Fruit fly (Drosophila melanogaster) whole organism: ENCODE data around the gene Pex23.

ENCODE experiments used
- pan ChIP-seq: fragments of >200 bp; optimal IDR thresholded peaks from 2 replicates; lab custom pipeline; 2017
- psq ChIP-seq: fragments of >200 bp; optimal IDR thresholded peaks from 2 replicates; lab custom pipeline; 2017

- TF ChIP-seq psq: no peak
- no peak for TF ChIP-seq pan (lab: Kevin White, UChicago)
Observed at dm6 chr3L:20247513-20248173, 54.3 kb downstream of the Pex23 start, which contains the start of gene rdgC.
